Fruit fly (Drosophila melanogaster) whole organism, pupa: ENCODE measurements around the gene CCT7.

Experiments used
- CG10348 ChIP-seq: fragments of 200-800 bp; sonication (Bioruptor generic); IDR thresholded peaks from 2 replicates; pipeline ENCODE4 v1.3.6; 2022; ENCODE audit warnings: missing biosample characterization, missing genetic modification characterization
- CG12605 ChIP-seq: fragments of 200-800 bp; sonication (Bioruptor generic); IDR thresholded peaks from 2 replicates; pipeline ENCODE4 v1.3.6; 2022; ENCODE audit warnings: missing biosample characterization, missing genetic modification characterization
- CG13204 ChIP-seq: fragments of 200-800 bp; sonication (Bioruptor generic); optimal IDR thresholded peaks from 2 replicates; lab custom pipeline; 2018; ENCODE audit warnings: missing biosample characterization, mild to moderate bottlenecking, missing genetic modification characterization, moderate library complexity
- CG14655 ChIP-seq: fragments of 200-800 bp; sonication (Bioruptor generic); optimal IDR thresholded peaks from 3 replicates; lab custom pipeline; 2017; ENCODE audit warnings: mild to moderate bottlenecking, missing biosample characterization, missing genetic modification reagents, missing genetic modification characterization
- CG15710 ChIP-seq: fragments of 200-800 bp; sonication (Bioruptor generic); optimal IDR thresholded peaks from 2 replicates; lab custom pipeline; 2018; ENCODE audit warnings: missing biosample characterization, mild to moderate bottlenecking, missing genetic modification characterization, moderate library complexity
- CG17806 ChIP-seq: fragments of 200-800 bp; sonication (Bioruptor generic); optimal IDR thresholded peaks from 2 replicates; lab custom pipeline; 2018; ENCODE audit warnings: missing biosample characterization, mild to moderate bottlenecking, missing genetic modification characterization, moderate library complexity
- CG32121 ChIP-seq: fragments of 200-800 bp; sonication (Bioruptor generic); IDR thresholded peaks from 2 replicates; pipeline ENCODE4 v1.3.6; 2022; ENCODE audit warnings: missing biosample characterization, missing genetic modification characterization
- CG34367 ChIP-seq: fragments of 200-800 bp; sonication (Bioruptor generic); optimal IDR thresholded peaks from 2 replicates; lab custom pipeline; 2018; ENCODE audit warnings: missing biosample characterization, mild to moderate bottlenecking, missing genetic modification characterization
- CG4496 ChIP-seq: fragments of 200-800 bp; sonication (Bioruptor generic); IDR thresholded peaks from 3 replicates; pipeline ENCODE4 v1.3.6; 2022; ENCODE audit warnings: missing biosample characterization, missing genetic modification characterization
- CG8159 ChIP-seq: fragments of 200-800 bp; sonication (Bioruptor generic); optimal IDR thresholded peaks from 3 replicates; lab custom pipeline; 2018; ENCODE audit warnings: missing biosample characterization, mild to moderate bottlenecking, missing genetic modification characterization, moderate library complexity
- CG8301 ChIP-seq: fragments of 200-800 bp; sonication (Bioruptor generic); optimal IDR thresholded peaks from 2 replicates; lab custom pipeline; 2018; ENCODE audit warnings: missing biosample characterization, mild to moderate bottlenecking, missing genetic modification characterization
- CG9948 ChIP-seq: fragments of 200-800 bp; sonication (Bioruptor generic); optimal IDR thresholded peaks from 2 replicates; lab custom pipeline; 2018; ENCODE audit warnings: missing biosample characterization, mild to moderate bottlenecking, missing genetic modification characterization, moderate library complexity
- D1 ChIP-seq: fragments of 200-800 bp; sonication (Bioruptor generic); optimal IDR thresholded peaks from 2 replicates; lab custom pipeline; 2018; ENCODE audit warnings: missing biosample characterization, mild to moderate bottlenecking, missing genetic modification characterization, moderate library complexity
- EcR ChIP-seq: fragments of 200-800 bp; sonication (Bioruptor generic); optimal IDR thresholded peaks from 3 replicates; lab custom pipeline; 2019; ENCODE audit warnings: missing biosample characterization, missing genetic modification characterization, mild to moderate bottlenecking, moderate library complexity, missing genetic modification reagents
- Ets98B ChIP-seq: fragments of 200-800 bp; sonication (Bioruptor generic); IDR thresholded peaks from 2 replicates; pipeline ENCODE4 v1.3.6; 2022; ENCODE audit warnings: missing biosample characterization, missing genetic modification characterization
- Pif1A ChIP-seq: fragments of 200-800 bp; sonication (Bioruptor generic); optimal IDR thresholded peaks from 3 replicates; lab custom pipeline; 2016; ENCODE audit warnings: missing biosample characterization, missing genetic modification characterization
- Pif1B ChIP-seq: fragments of 200-800 bp; sonication (Bioruptor generic); optimal IDR thresholded peaks from 3 replicates; lab custom pipeline; 2016; ENCODE audit warnings: missing biosample characterization, missing genetic modification characterization
- Snoo ChIP-seq: fragments of 200-800 bp; sonication (Bioruptor generic); optimal IDR thresholded peaks from 3 replicates; lab custom pipeline; 2017; ENCODE audit warnings: missing biosample characterization, mild to moderate bottlenecking, missing genetic modification characterization, inconsistent platforms
- fd96Ca ChIP-seq: fragments of 200-800 bp; sonication (Bioruptor generic); IDR thresholded peaks from 3 replicates; pipeline ENCODE4 v1.3.6; 2022; ENCODE audit warnings: missing biosample characterization, missing genetic modification characterization
- gl ChIP-seq: fragments of 200-800 bp; sonication (Bioruptor generic); optimal IDR thresholded peaks from 2 replicates; lab custom pipeline; 2018; ENCODE audit warnings: missing biosample characterization, mild to moderate bottlenecking, missing genetic modification characterization
- rn ChIP-seq: fragments of 200-800 bp; sonication (Bioruptor generic); IDR thresholded peaks from 2 replicates; pipeline ENCODE4 v1.3.6; 2022; ENCODE audit warnings: missing biosample characterization, missing genetic modification characterization

The CCT7 gene

dm6 chr3R:8801126-8801762 lies at the start of gene CCT7, which contains the start of the genes Pif1A and Pif1B:
Gene CCT7 (plus strand): TSS chr3R:8801564.
Gene Pif1A (minus strand): TSS chr3R:8801176.
Gene Pif1B (minus strand): TSS chr3R:8801176.
- TF ChIP-seq CG8159 (tag; lab: Kevin White, UChicago) (no peak), gl (no peak), rn (no peak), EcR (no peak), CG34367 (tag; lab: Kevin White, UChicago) (no peak), CG15710 (tag; lab: Kevin White, UChicago) (no peak), CG13204 (GFP tag; lab: Kevin White, UChicago) (no peak), CG8301 (tag; lab: Kevin White, UChicago) (no peak), CG32121 (GFP tag; lab: Robert Waterston, UW) (no peak), Snoo (tag; lab: Kevin White, UChicago) (no peak), CG14655 (GFP tag; lab: Kevin White, UChicago) (no peak), Ets98B (GFP tag; lab: Robert Waterston, UW) (no peak), CG17806 (no peak), Pif1A (no peak), Pif1B (GFP tag; lab: Kevin White, UChicago) (no peak), CG4496 (GFP tag; lab: Robert Waterston, UW) (no peak), fd96Ca (GFP tag; lab: Robert Waterston, UW) (no peak), CG10348 (no peak), D1 (tag; lab: Kevin White, UChicago) (no peak), CG9948 (tag; lab: Kevin White, UChicago) (no peak)

dm6 chr3R:8767998-8768397 lies 33.4 kb upstream of the CCT7 start, which contains the start of the genes CG34135 and CG11768:
Gene CG34135 (minus strand): TSS chr3R:8768191.
Gene CG11768 (minus strand): TSS chr3R:8768200.
- no peak for TF ChIP-seq Pif1A
- no peak for TF ChIP-seq CG4496 (GFP tag; lab: Robert Waterston, UW)
- TF ChIP-seq gl = no peak
- no peak for TF ChIP-seq fd96Ca (GFP tag; lab: Robert Waterston, UW)
- no peak for TF ChIP-seq Snoo (tag; lab: Kevin White, UChicago)
- TF ChIP-seq CG8159 (tag; lab: Kevin White, UChicago) = no peak
- no peak for TF ChIP-seq CG10348
- TF ChIP-seq EcR = no peak
- TF ChIP-seq CG15710 (tag; lab: Kevin White, UChicago) = no peak
- no peak for TF ChIP-seq CG12605 (GFP tag; lab: Robert Waterston, UW)
- TF ChIP-seq Ets98B (GFP tag; lab: Robert Waterston, UW) = no peak
- no peak for TF ChIP-seq Pif1B (GFP tag; lab: Kevin White, UChicago)
- no peak for TF ChIP-seq CG9948 (tag; lab: Kevin White, UChicago)
- no peak for TF ChIP-seq CG13204 (GFP tag; lab: Kevin White, UChicago)
- TF ChIP-seq CG34367 (tag; lab: Kevin White, UChicago) = no peak
- TF ChIP-seq CG17806 = no peak
- no peak for TF ChIP-seq CG8301 (tag; lab: Kevin White, UChicago)

- TF ChIP-seq Ets98B (GFP tag; lab: Robert Waterston, UW) = no peak
- TF ChIP-seq rn = no peak
- TF ChIP-seq CG17806 = no peak
- no peak for TF ChIP-seq CG8301 (tag; lab: Kevin White, UChicago)
Observed at dm6 chr3R:8769094-8769493, 32.3 kb upstream of the CCT7 start, which contains the start of gene CG8236. Gene CG8236 (plus strand): TSS chr3R:8769394.

- TF ChIP-seq CG17806 (no peak), CG32121 (GFP tag; lab: Robert Waterston, UW) (no peak), CG10348 (no peak), gl (no peak), CG8301 (tag; lab: Kevin White, UChicago) (no peak), CG9948 (tag; lab: Kevin White, UChicago) (no peak), CG13204 (GFP tag; lab: Kevin White, UChicago) (no peak), CG34367 (tag; lab: Kevin White, UChicago) (no peak), D1 (tag; lab: Kevin White, UChicago) (no peak), CG14655 (GFP tag; lab: Kevin White, UChicago) (no peak), CG4496 (GFP tag; lab: Robert Waterston, UW) (no peak), Ets98B (GFP tag; lab: Robert Waterston, UW) (no peak), CG15710 (tag; lab: Kevin White, UChicago) (no peak), rn (no peak), CG8159 (tag; lab: Kevin White, UChicago) (no peak), EcR (no peak), fd96Ca (GFP tag; lab: Robert Waterston, UW) (no peak), Pif1A (no peak), CG12605 (GFP tag; lab: Robert Waterston, UW) (no peak)
- TF ChIP-seq, all 21 proteins: peak for 0
Observed at dm6 chr3R:8772591-8772990, 28.8 kb upstream of the CCT7 start, which contains the start of gene CG13318. Gene CG13318 (minus strand): TSS chr3R:8772691.

dm6 chr3R:8773135-8773534 lies 28.2 kb upstream of the CCT7 start, which contains the start of gene CG34301:
Gene CG34301 (plus strand): TSS chr3R:8773435.
- TF ChIP-seq Pif1A (no peak), CG9948 (tag; lab: Kevin White, UChicago) (no peak), D1 (tag; lab: Kevin White, UChicago) (no peak), CG12605 (GFP tag; lab: Robert Waterston, UW) (no peak), CG8301 (tag; lab: Kevin White, UChicago) (no peak), fd96Ca (GFP tag; lab: Robert Waterston, UW) (no peak), EcR (no peak), Ets98B (GFP tag; lab: Robert Waterston, UW) (no peak), CG14655 (GFP tag; lab: Kevin White, UChicago) (no peak), Pif1B (GFP tag; lab: Kevin White, UChicago) (no peak), CG10348 (no peak), CG8159 (tag; lab: Kevin White, UChicago) (no peak), CG32121 (GFP tag; lab: Robert Waterston, UW) (no peak), CG34367 (tag; lab: Kevin White, UChicago) (no peak), Snoo (tag; lab: Kevin White, UChicago) (no peak), gl (no peak), CG17806 (no peak), CG13204 (GFP tag; lab: Kevin White, UChicago) (no peak)
